Fruit fly (Drosophila melanogaster): ENCODE measurements around the gene CG13924.

DNA sequence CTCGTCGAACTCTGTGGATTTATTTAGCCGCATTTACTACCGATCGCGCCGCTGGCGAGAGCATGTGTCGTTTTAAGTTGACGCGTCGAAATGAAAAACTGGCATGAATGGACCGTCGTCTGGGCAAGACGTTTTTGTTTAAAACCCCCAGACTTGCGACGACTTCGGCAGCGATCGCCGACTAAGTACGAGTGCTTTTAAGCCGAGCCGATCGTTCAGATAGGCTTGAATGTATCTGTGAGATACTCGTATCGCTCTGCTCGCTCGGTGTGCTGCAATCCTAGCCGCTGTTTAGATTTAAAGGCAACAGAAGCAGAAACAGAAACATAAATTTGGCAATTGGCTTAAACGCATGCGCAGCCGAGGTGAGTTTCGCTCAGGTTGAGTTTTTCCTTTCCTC, 40.3 kb downstream of the CG13924 start, which contains the start of gene dsb:
- TF ChIP-seq ttk (optimal IDR thresholded peaks at IDR 0.05) (no peak), Myc (optimal IDR thresholded peaks at IDR 0.05) (no peak), Sin3A (optimal IDR thresholded peaks at IDR 0.05) (no peak), h (optimal IDR thresholded peaks at IDR 0.05) (no peak), psq (optimal IDR thresholded peaks at IDR 0.05) (no peak), insv (optimal IDR thresholded peaks at IDR 0.05) (no peak)
